Fruit fly (Drosophila melanogaster) whole organism, embryonic: ENCODE measurements around the gene RluA-1.

ENCODE experiments used
- Antp ChIP-seq: fragments of 200-800 bp; sonication (Bioruptor generic); optimal IDR thresholded peaks from 3 replicates; lab custom pipeline; 2016; ENCODE audit warnings: missing biosample characterization, missing genetic modification characterization
- BtbVII ChIP-seq: fragments of 200-800 bp; sonication (Bioruptor generic); optimal IDR thresholded peaks from 3 replicates; lab custom pipeline; 2017; ENCODE audit warnings: missing biosample characterization, mild to moderate bottlenecking, missing genetic modification characterization
- CG10543 ChIP-seq: fragments of 200-800 bp; sonication (Bioruptor generic); optimal IDR thresholded peaks from 3 replicates; lab custom pipeline; 2017; ENCODE audit warnings: missing biosample characterization, mild to moderate bottlenecking, missing genetic modification characterization, moderate library complexity
- CG10959 ChIP-seq: fragments of 200-800 bp; sonication (Bioruptor generic); IDR thresholded peaks from 2 replicates; pipeline ENCODE4 v1.3.6; 2022; ENCODE audit warnings: missing biosample characterization, missing genetic modification characterization
- CG11456 ChIP-seq: fragments of 200-800 bp; sonication (Bioruptor generic); IDR thresholded peaks from 3 replicates; pipeline ENCODE4 v1.3.6; 2022; ENCODE audit warnings: missing biosample characterization, missing genetic modification characterization
- CG11695 ChIP-seq: fragments of 200-800 bp; sonication (Bioruptor generic); IDR thresholded peaks from 3 replicates; pipeline ENCODE4 v1.3.6; 2022; ENCODE audit warnings: missing biosample characterization, missing genetic modification characterization
- CG12391 ChIP-seq: fragments of 200-800 bp; sonication (Bioruptor generic); optimal IDR thresholded peaks from 3 replicates; lab custom pipeline; 2018; ENCODE audit warnings: missing biosample characterization, mild to moderate bottlenecking, missing genetic modification characterization, moderate library complexity
- CG12659 ChIP-seq: fragments of 200-800 bp; sonication (Bioruptor generic); optimal IDR thresholded peaks from 3 replicates; lab custom pipeline; 2017; ENCODE audit warnings: mild to moderate bottlenecking, missing biosample characterization, missing genetic modification reagents, missing genetic modification characterization
- CG12942 ChIP-seq: fragments of 200-800 bp; sonication (Bioruptor generic); optimal IDR thresholded peaks from 3 replicates; lab custom pipeline; 2016; ENCODE audit warnings: missing biosample characterization, missing genetic modification characterization
- CG2120 ChIP-seq: fragments of 200-800 bp; sonication (Bioruptor generic); optimal IDR thresholded peaks from 3 replicates; lab custom pipeline; 2016; ENCODE audit warnings: missing biosample characterization, missing genetic modification characterization
- CG31441 ChIP-seq: fragments of 200-800 bp; sonication (Bioruptor generic); IDR thresholded peaks from 2 replicates; pipeline ENCODE4 v1.3.6; 2022; ENCODE audit warnings: missing biosample characterization, missing genetic modification characterization
- CG3838 ChIP-seq: fragments of 200-800 bp; sonication (Bioruptor generic); optimal IDR thresholded peaks from 3 replicates; lab custom pipeline; 2016; ENCODE audit warnings: missing biosample characterization, missing genetic modification characterization
- CG4730 ChIP-seq: fragments of 200-800 bp; sonication (Bioruptor generic); IDR thresholded peaks from 2 replicates; pipeline ENCODE4 v1.3.6; 2022; ENCODE audit warnings: missing biosample characterization, missing genetic modification characterization
- CG7839 ChIP-seq: fragments of 200-800 bp; sonication (Bioruptor generic); optimal IDR thresholded peaks from 3 replicates; lab custom pipeline; 2018; ENCODE audit warnings: missing biosample characterization, mild to moderate bottlenecking, missing genetic modification characterization, moderate library complexity
- CG8478 ChIP-seq: fragments of >200 bp; optimal IDR thresholded peaks from 2 replicates; lab custom pipeline; 2018
- CG8924 ChIP-seq: fragments of 200-800 bp; optimal IDR thresholded peaks from 3 replicates; lab custom pipeline; 2019; ENCODE audit warnings: missing biosample characterization, mild to moderate bottlenecking, missing genetic modification characterization, moderate library complexity
- CG9215 ChIP-seq: fragments of 200-800 bp; sonication (Bioruptor generic); IDR thresholded peaks from 2 replicates; pipeline ENCODE4 v1.3.6; 2022; ENCODE audit warnings: missing biosample characterization, missing genetic modification characterization
- CG9876 ChIP-seq: fragments of 200-800 bp; sonication (Bioruptor generic); optimal IDR thresholded peaks from 2 replicates; lab custom pipeline; 2016; ENCODE audit warnings: missing biosample characterization, missing genetic modification characterization
- CG9932 ChIP-seq: fragments of 200-800 bp; sonication (Bioruptor generic); IDR thresholded peaks from 2 replicates; pipeline ENCODE4 v1.3.6; 2022; ENCODE audit warnings: missing biosample characterization, missing genetic modification characterization
- Deaf1 ChIP-seq: fragments of 200-800 bp; optimal IDR thresholded peaks from 3 replicates; lab custom pipeline; 2019; ENCODE audit warnings: missing biosample characterization, mild to moderate bottlenecking, missing genetic modification characterization, moderate library complexity
- Dip2 ChIP-seq: fragments of 200-800 bp; sonication (Bioruptor generic); IDR thresholded peaks from 2 replicates; pipeline ENCODE4 v1.3.6; 2022; ENCODE audit warnings: missing biosample characterization, missing genetic modification characterization
- Dip3 ChIP-seq: fragments of 200-800 bp; sonication (Bioruptor generic); optimal IDR thresholded peaks from 3 replicates; lab custom pipeline; 2016; ENCODE audit warnings: missing biosample characterization, missing genetic modification characterization
- Ets97D ChIP-seq: fragments of 200-800 bp; sonication (Bioruptor generic); optimal IDR thresholded peaks from 3 replicates; lab custom pipeline; 2016; ENCODE audit warnings: missing biosample characterization, missing genetic modification characterization
- Fer3 ChIP-seq: fragments of 200-800 bp; sonication (Bioruptor generic); optimal IDR thresholded peaks from 2 replicates; lab custom pipeline; 2018; ENCODE audit warnings: missing biosample characterization, mild to moderate bottlenecking, missing genetic modification characterization, moderate library complexity
- HLH54F ChIP-seq: fragments of 200-800 bp; sonication (Bioruptor generic); optimal IDR thresholded peaks from 3 replicates; lab custom pipeline; 2016; ENCODE audit warnings: missing biosample characterization, missing genetic modification characterization
- Hand ChIP-seq: fragments of 200-800 bp; sonication (Bioruptor generic); optimal IDR thresholded peaks from 2 replicates; lab custom pipeline; 2017; ENCODE audit warnings: mild to moderate bottlenecking, missing biosample characterization, missing genetic modification reagents, missing genetic modification characterization
- Hr51 ChIP-seq, 2 experiments: fragments of 200-800 bp; sonication (Bioruptor generic); optimal IDR thresholded peaks; 2 replicates in 1 of 2; 3 replicates in 1 of 2; lab custom pipeline; 2016 to 2018; ENCODE audit warnings: missing biosample characterization in 2 of 2, missing genetic modification characterization in 2 of 2, mild to moderate bottlenecking in 1 of 2, moderate library complexity in 1 of 2
- Jarid2 ChIP-seq: fragments of 200-800 bp; sonication (Bioruptor generic); optimal IDR thresholded peaks from 3 replicates; lab custom pipeline; 2017; ENCODE audit warnings: mild to moderate bottlenecking, missing biosample characterization, missing genetic modification reagents, missing genetic modification characterization
- Kr ChIP-seq: fragments of 200-800 bp; sonication (Bioruptor generic); optimal IDR thresholded peaks from 2 replicates; lab custom pipeline; 2017; ENCODE audit warnings: missing biosample characterization, mild to moderate bottlenecking, missing genetic modification characterization
- MBD-R2 ChIP-seq: fragments of 200-800 bp; sonication (Bioruptor generic); IDR thresholded peaks from 2 replicates; pipeline ENCODE4 v1.3.6; 2022; ENCODE audit warnings: missing biosample characterization, missing genetic modification characterization
- Rfx ChIP-seq: fragments of 200-800 bp; sonication (Bioruptor generic); IDR thresholded peaks from 2 replicates; pipeline ENCODE4 v1.3.6; 2022; ENCODE audit warnings: missing biosample characterization, missing genetic modification characterization
- Rx ChIP-seq: fragments of 200-800 bp; sonication (Bioruptor generic); IDR thresholded peaks from 2 replicates; pipeline ENCODE4 v1.3.6; 2022; ENCODE audit warnings: missing biosample characterization, missing genetic modification characterization
- Xrp1 ChIP-seq: fragments of 200-800 bp; sonication (Bioruptor generic); IDR thresholded peaks from 2 replicates; pipeline ENCODE4 v1.3.6; 2022; ENCODE audit warnings: missing biosample characterization, missing genetic modification characterization
- YL-1 ChIP-seq: fragments of 200-800 bp; sonication (Bioruptor generic); optimal IDR thresholded peaks from 3 replicates; lab custom pipeline; 2017; ENCODE audit warnings: missing biosample characterization, mild to moderate bottlenecking, missing genetic modification characterization
- ac ChIP-seq: fragments of 200-800 bp; sonication (Bioruptor generic); optimal IDR thresholded peaks from 3 replicates; lab custom pipeline; 2017; ENCODE audit warnings: missing biosample characterization, mild to moderate bottlenecking, missing genetic modification characterization
- bowl ChIP-seq: fragments of 200-800 bp; sonication (Bioruptor generic); IDR thresholded peaks from 2 replicates; pipeline ENCODE4 v1.3.6; 2022; ENCODE audit warnings: missing biosample characterization, missing genetic modification characterization
- bsh ChIP-seq, 2 experiments: fragments of 200-800 bp; sonication (Bioruptor generic); optimal IDR thresholded peaks; 2 replicates each; lab custom pipeline; 2017 to 2018; ENCODE audit warnings: mild to moderate bottlenecking in 2 of 2, missing biosample characterization in 2 of 2, missing genetic modification characterization in 2 of 2, moderate library complexity in 1 of 2
- crp ChIP-seq, 2 experiments: fragments of 200-800 bp; sonication (Bioruptor generic); optimal IDR thresholded peaks; 2 replicates in 1 of 2; 3 replicates in 1 of 2; lab custom pipeline; 2017; ENCODE audit warnings: missing biosample characterization in 2 of 2, missing genetic modification characterization in 2 of 2, mild to moderate bottlenecking in 1 of 2, moderate library complexity in 1 of 2
- fd102C ChIP-seq: fragments of 200-800 bp; sonication (Bioruptor generic); optimal IDR thresholded peaks from 2 replicates; lab custom pipeline; 2018; ENCODE audit warnings: missing biosample characterization, mild to moderate bottlenecking, missing genetic modification characterization, moderate library complexity
- gcm2 ChIP-seq: fragments of 200-800 bp; sonication (Bioruptor generic); optimal IDR thresholded peaks from 2 replicates; lab custom pipeline; 2016; ENCODE audit warnings: missing biosample characterization, missing genetic modification characterization
- insv ChIP-seq, 2 experiments: fragments of 200-800 bp; sonication (Bioruptor generic); optimal IDR thresholded peaks; 3 replicates each; lab custom pipeline; 2016 to 2018; ENCODE audit warnings: missing biosample characterization in 2 of 2, missing genetic modification characterization in 2 of 2
- jing ChIP-seq: fragments of 200-800 bp; sonication (Bioruptor generic); optimal IDR thresholded peaks from 2 replicates; lab custom pipeline; 2018; ENCODE audit warnings: missing biosample characterization, mild to moderate bottlenecking, missing genetic modification characterization
- klu ChIP-seq: fragments of 200-800 bp; sonication (Bioruptor generic); IDR thresholded peaks from 2 replicates; pipeline ENCODE4 v1.3.6; 2022; ENCODE audit warnings: missing biosample characterization, missing genetic modification characterization
- lbe ChIP-seq: fragments of 200-800 bp; sonication (Bioruptor generic); optimal IDR thresholded peaks from 2 replicates; lab custom pipeline; 2016; ENCODE audit warnings: missing biosample characterization, mild to moderate bottlenecking, missing genetic modification characterization
- nerfin-2 ChIP-seq: fragments of 200-800 bp; sonication (Bioruptor generic); IDR thresholded peaks from 2 replicates; pipeline ENCODE4 v1.3.6; 2022; ENCODE audit warnings: missing biosample characterization, missing genetic modification characterization; ENCODE audit not compliant: partially characterized antibody
- pho ChIP-seq: fragments of 200-800 bp; sonication (Bioruptor generic); optimal IDR thresholded peaks from 2 replicates; lab custom pipeline; 2016; ENCODE audit warnings: missing biosample characterization, missing genetic modification characterization
- pum ChIP-seq: fragments of 200-800 bp; sonication (Bioruptor generic); optimal IDR thresholded peaks from 2 replicates; lab custom pipeline; 2016; ENCODE audit warnings: missing biosample characterization, missing genetic modification characterization
- row ChIP-seq: fragments of 200-800 bp; sonication (Bioruptor generic); IDR thresholded peaks from 3 replicates; pipeline ENCODE4 v1.3.6; 2022; ENCODE audit warnings: missing biosample characterization, missing genetic modification characterization
- run ChIP-seq: fragments of 200-800 bp; sonication (Bioruptor generic); optimal IDR thresholded peaks from 3 replicates; lab custom pipeline; 2018; ENCODE audit warnings: missing biosample characterization, mild to moderate bottlenecking, missing genetic modification characterization
- schlank ChIP-seq: fragments of 200-800 bp; sonication (Bioruptor generic); optimal IDR thresholded peaks from 2 replicates; lab custom pipeline; 2018; ENCODE audit warnings: missing biosample characterization, mild to moderate bottlenecking, missing genetic modification characterization
- twi ChIP-seq: fragments of 200-800 bp; optimal IDR thresholded peaks from 2 replicates; lab custom pipeline; 2019; ENCODE audit warnings: missing biosample characterization, mild to moderate bottlenecking, missing genetic modification characterization, moderate library complexity
- yki ChIP-seq: fragments of >200 bp; optimal IDR thresholded peaks from 3 replicates; lab custom pipeline; 2018
- z ChIP-seq: fragments of 200-800 bp; sonication (Bioruptor generic); IDR thresholded peaks from 3 replicates; pipeline ENCODE4 v1.3.6; 2022; ENCODE audit warnings: missing biosample characterization, missing genetic modification characterization

RluA-1 gene

DNA sequence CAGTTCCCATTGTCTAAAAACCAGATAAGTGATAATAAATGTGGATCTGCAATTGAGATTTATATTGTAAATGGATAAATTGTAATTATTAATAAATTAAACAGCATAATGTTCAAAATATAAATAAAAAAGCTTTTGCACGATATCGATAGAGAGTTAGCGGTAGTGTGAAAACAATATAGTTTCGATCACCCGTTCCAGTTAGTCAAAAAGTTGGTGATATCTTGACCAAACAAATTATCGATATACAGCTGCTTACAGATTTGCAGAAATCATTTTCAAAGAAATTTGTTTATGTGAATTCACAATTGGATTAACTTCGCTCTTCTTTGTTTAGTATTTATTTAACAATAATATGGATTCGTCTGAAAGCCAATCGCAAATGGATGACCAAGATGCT, 35.0 kb downstream of the RluA-1 start, which contains the start of gene Nse4 (continued):
- TF ChIP-seq Hr51 (GFP tag; optimal IDR thresholded peaks at IDR 0.05; lab: Kevin White, UChicago) (no peak), Fer3 (tag; lab: Kevin White, UChicago) (no peak), Hand (GFP tag; lab: Kevin White, UChicago) (no peak), CG8924 (tag; lab: Kevin White, UChicago) (no peak), Kr (GFP tag; lab: Kevin White, UChicago) (no peak), CG31441 (GFP tag; lab: Robert Waterston, UW) (no peak), CG9932 (GFP tag; lab: Robert Waterston, UW) (no peak), CG4730 (no peak), Ets97D (GFP tag; lab: Kevin White, UChicago) (peak; percentile 23), BtbVII (GFP tag; lab: Kevin White, UChicago) (no peak), crp (GFP tag; optimal IDR thresholded peaks at IDR 0.05; lab: Kevin White, UChicago) (peak in 1 of 2 experiments; percentile 70), Dip2 (GFP tag; lab: Robert Waterston, UW) (no peak), row (GFP tag; lab: Robert Waterston, UW) (peak; percentile 40; the same call in 1 of the 3 replicates), pum (GFP tag; lab: Kevin White, UChicago) (no peak), CG9876 (no peak), bsh (GFP tag; optimal IDR thresholded peaks at IDR 0.05; lab: Kevin White, UChicago) (no peak), klu (GFP tag; lab: Robert Waterston, UW) (no peak), jing (GFP tag; lab: Kevin White, UChicago) (no peak), CG12659 (GFP tag; lab: Kevin White, UChicago) (peak; percentile 65), Rx (no peak), CG12942 (GFP tag; lab: Kevin White, UChicago) (no peak), bowl (GFP tag; lab: Robert Waterston, UW) (no peak), CG7839 (tag; lab: Kevin White, UChicago) (no peak), yki (no peak), fd102C (GFP tag; lab: Kevin White, UChicago) (no peak), Deaf1 (no peak), Antp (GFP tag; lab: Kevin White, UChicago) (no peak), YL-1 (no peak), z (no peak), insv (GFP tag; optimal IDR thresholded peaks at IDR 0.05; lab: Kevin White, UChicago) (no peak), MBD-R2 (GFP tag; lab: Robert Waterston, UW) (peak; percentile 69), CG3838 (GFP tag; lab: Kevin White, UChicago) (no peak), nerfin-2 (GFP tag; lab: Robert Waterston, UW) (peak; percentile 83), CG10543 (GFP tag; lab: Kevin White, UChicago) (no peak), Jarid2 (GFP tag; lab: Kevin White, UChicago) (no peak), Dip3 (GFP tag; lab: Kevin White, UChicago) (no peak), run (tag; lab: Kevin White, UChicago) (no peak), Rfx (no peak), twi (no peak), ac (no peak), CG8478 (no peak), CG9215 (no peak), lbe (GFP tag; lab: Kevin White, UChicago) (no peak), CG11456 (GFP tag; lab: Robert Waterston, UW) (no peak), CG10959 (no peak), Xrp1 (GFP tag; lab: Robert Waterston, UW) (no peak), CG12391 (tag; lab: Kevin White, UChicago) (peak; percentile 2), schlank (tag; lab: Kevin White, UChicago) (no peak), gcm2 (GFP tag; lab: Kevin White, UChicago) (no peak), CG11695 (GFP tag; lab: Robert Waterston, UW) (no peak), CG2120 (no peak), pho (GFP tag; lab: Kevin White, UChicago) (no peak), HLH54F (GFP tag; lab: Kevin White, UChicago) (no peak)
